Fruit fly (Drosophila melanogaster) whole organism, larva: ENCODE results near the gene CG3301.

Experiments used
- noc ChIP-seq: fragments of 200-800 bp; sonication (Bioruptor generic); optimal IDR thresholded peaks from 3 replicates; lab custom pipeline; 2019; ENCODE audit warnings: missing biosample characterization, mild to moderate bottlenecking, missing genetic modification characterization, moderate library complexity

The CG3301 gene

dm6 chr3R:21268873-21269272 lies 7.2 kb downstream of the CG3301 start, which contains the start of gene Rab1:
Gene Rab1 (minus strand): TSS chr3R:21269060.
- peak; percentile 18 for TF ChIP-seq noc (tag; lab: Kevin White, UChicago)

dm6 chr3R:21267972-21268512 lies 8.0 kb downstream of the CG3301 start:
- no peak for TF ChIP-seq noc (tag; lab: Kevin White, UChicago)

- no peak for TF ChIP-seq noc (tag; lab: Kevin White, UChicago)
These were observed 12.9 kb downstream of the CG3301 start for dm6 chr3R:21263177-21263576.

dm6 chr3R:21260795-21261194 lies 15.3 kb downstream of the CG3301 start:
- no peak for TF ChIP-seq noc (tag; lab: Kevin White, UChicago)

- TF ChIP-seq noc (tag; lab: Kevin White, UChicago) = no peak
These were observed 21.8 kb downstream of the CG3301 start for dm6 chr3R:21254296-21254695.

- TF ChIP-seq noc (tag; lab: Kevin White, UChicago) = no peak
These were observed 23.6 kb downstream of the CG3301 start for dm6 chr3R:21252478-21252877.

dm6 chr3R:21246492-21247061 lies 29.5 kb downstream of the CG3301 start, which contains the start of gene ETHR:
Gene ETHR (plus strand): TSS chr3R:21247011.
- no peak for TF ChIP-seq noc (tag; lab: Kevin White, UChicago)

- peak; percentile 72 for TF ChIP-seq noc (tag; lab: Kevin White, UChicago)
These were observed 30.2 kb downstream of the CG3301 start for dm6 chr3R:21245846-21246245.

dm6 chr3R:21242318-21242717 lies 33.7 kb downstream of the CG3301 start, which contains the start of gene CG5892:
Gene CG5892 (plus strand): TSS chr3R:21242618.
- TF ChIP-seq noc (tag; lab: Kevin White, UChicago) = no peak

dm6 chr3R:21241332-21241731 lies 34.7 kb downstream of the CG3301 start:
- TF ChIP-seq noc (tag; lab: Kevin White, UChicago) = no peak

- TF ChIP-seq noc (tag; lab: Kevin White, UChicago) = no peak
These were observed 39.0 kb downstream of the CG3301 start, which contains the start of gene e for dm6 chr3R:21237099-21237498. Gene e (minus strand): TSS chr3R:21237177.
